Fruit fly (Drosophila melanogaster): ENCODE measurements around the gene Prx6a.

Prx6a gene

DNA sequence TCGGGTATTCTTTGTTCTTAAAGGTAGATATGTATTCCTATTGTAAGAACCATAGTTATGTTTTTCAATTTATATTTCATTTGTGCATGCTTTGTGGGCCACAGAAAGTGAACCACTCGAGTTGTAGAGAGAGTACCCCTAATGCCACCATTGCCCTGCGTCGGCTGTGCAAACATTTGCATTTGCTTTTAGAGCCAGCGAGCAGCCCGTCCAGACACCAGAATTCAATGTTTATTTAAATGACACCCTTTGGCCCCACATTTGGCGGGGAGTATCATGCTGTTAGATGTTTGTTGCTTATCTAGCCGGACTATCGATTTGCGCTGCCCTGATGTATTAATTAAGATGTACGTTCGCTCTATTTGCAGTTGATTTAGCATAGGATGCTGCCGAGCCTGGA, 13.4 kb downstream of the Prx6a start (continued):
- TF ChIP-seq nerfin-1 (tag; optimal IDR thresholded peaks at IDR 0.05) (no peak), rib (GFP tag; IDR thresholded peaks at IDR 0.05) (no peak), gcm (GFP tag; optimal IDR thresholded peaks at IDR 0.05) (peak; percentile 28), pnt (GFP tag; optimal IDR thresholded peaks at IDR 0.05) (no peak), abd-A (tag; optimal IDR thresholded peaks at IDR 0.05) (no peak), lov (optimal IDR thresholded peaks at IDR 0.05) (no peak), lov (GFP tag; IDR thresholded peaks at IDR 0.05) (0 out of 3 replicates have a peak, but pooled peaks have one; percentile 47), ken (GFP tag; IDR thresholded peaks at IDR 0.05) (no peak), Deaf1 (tag; optimal IDR thresholded peaks at IDR 0.05) (no peak), CG9876 (GFP tag; optimal IDR thresholded peaks at IDR 0.05) (no peak), tup (GFP tag; optimal IDR thresholded peaks at IDR 0.05) (peak; percentile 17), Vsx1 (GFP tag; optimal IDR thresholded peaks at IDR 0.05) (no peak), CG17829 (tag; optimal IDR thresholded peaks at IDR 0.05) (no peak), CG2875 (GFP tag; optimal IDR thresholded peaks at IDR 0.05) (peak; percentile 36), CG16779 (GFP tag; IDR thresholded peaks at IDR 0.05) (no peak), CG13775 (GFP tag; optimal IDR thresholded peaks at IDR 0.05) (no peak), stc (GFP tag; IDR thresholded peaks at IDR 0.05) (peak; percentile 26; the same call in 1 of the 2 replicates), fd3F (GFP tag; optimal IDR thresholded peaks at IDR 0.05) (no peak), CG10321 (GFP tag; IDR thresholded peaks at IDR 0.05) (no peak), CG9932 (GFP tag; IDR thresholded peaks at IDR 0.05) (no peak), seq (GFP tag; IDR thresholded peaks at IDR 0.05) (no peak), Mes4 (GFP tag; optimal IDR thresholded peaks at IDR 0.05) (no peak), CG3726 (GFP tag; IDR thresholded peaks at IDR 0.05) (no peak), ase (GFP tag; IDR thresholded peaks at IDR 0.05) (no peak)

DNA sequence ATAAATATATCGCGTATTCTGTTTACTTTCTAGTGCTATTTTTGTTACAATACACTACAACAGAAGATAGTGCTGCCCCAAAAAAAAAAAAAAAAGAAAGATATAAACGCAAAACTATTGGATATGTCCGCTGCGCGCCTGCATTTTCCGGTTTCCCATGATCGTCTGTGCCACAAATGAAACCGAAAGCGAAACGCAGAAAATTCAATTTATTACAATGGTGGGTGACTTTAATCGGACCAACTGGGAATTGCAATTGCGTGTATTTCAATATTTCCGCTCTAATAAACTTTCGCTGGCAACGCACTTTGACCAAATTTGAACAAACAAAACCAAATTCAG, 15.4 kb downstream of the Prx6a start:
- TF ChIP-seq unc-4 (GFP tag; IDR thresholded peaks at IDR 0.05; ENCODE audit: partially characterized antibody) (peak; percentile 12; the same call in 1 of the 2 replicates), CG2199 (GFP tag; IDR thresholded peaks at IDR 0.05) (0 out of 3 replicates have a peak, but pooled peaks have one; percentile 36), CG14710 (tag; optimal IDR thresholded peaks at IDR 0.05) (no peak), CG11398 (GFP tag; optimal IDR thresholded peaks at IDR 0.05) (peak; percentile 5), Blimp-1 (GFP tag; optimal IDR thresholded peaks at IDR 0.05) (peak; percentile 90), sens (GFP tag) (peak; percentile 68), Dll (GFP tag; IDR thresholded peaks at IDR 0.05; ENCODE audit: partially characterized antibody) (0 out of 4 replicates have a peak, but pooled peaks have one; percentile 9), Neu2 (GFP tag; optimal IDR thresholded peaks at IDR 0.05; ENCODE audit: borderline replicate concordance) (no peak), otp (GFP tag; IDR thresholded peaks at IDR 0.05) (peak; percentile 1; the same call in 1 of the 3 replicates)

DNA sequence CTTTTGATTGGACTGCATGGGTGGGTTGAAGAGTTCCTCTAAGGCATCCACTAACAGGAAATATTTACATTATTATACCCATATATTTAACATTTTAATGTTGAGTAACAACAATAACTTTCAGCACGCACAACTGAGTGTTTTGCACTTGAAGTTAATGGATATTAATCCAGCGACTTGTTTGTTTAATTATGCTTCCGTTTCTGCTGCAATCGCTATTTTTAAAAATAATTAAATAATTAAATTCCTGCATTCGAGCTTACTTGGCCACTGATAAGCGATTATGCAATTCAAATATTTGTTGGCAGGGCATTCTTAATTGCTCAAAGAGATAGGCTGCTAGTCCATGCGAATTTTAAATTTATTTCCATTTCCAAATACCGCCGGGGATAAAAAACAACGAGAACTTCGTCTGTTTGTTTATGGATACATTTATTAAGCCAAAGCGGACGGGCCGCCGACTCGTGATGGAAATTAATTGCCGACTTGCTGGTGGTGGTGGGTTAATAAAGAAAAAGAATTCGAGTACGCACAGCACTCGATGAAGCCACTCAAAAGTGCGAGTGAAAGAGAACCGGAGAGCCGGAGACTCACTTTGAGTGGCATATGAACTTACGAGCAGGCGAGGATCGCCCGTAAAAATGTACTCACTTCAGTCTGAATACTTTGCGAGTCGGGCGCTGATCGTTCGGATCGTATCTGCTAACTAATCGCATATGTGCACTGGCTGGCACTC, 16.0 kb downstream of the Prx6a start:
- TF ChIP-seq fd102C (GFP tag; optimal IDR thresholded peaks at IDR 0.05): no peak
- no peak for TF ChIP-seq crc (GFP tag; optimal IDR thresholded peaks at IDR 0.05)
- TF ChIP-seq MBD-R2 (GFP tag; IDR thresholded peaks at IDR 0.05): no peak
- TF ChIP-seq CG18599 (GFP tag; optimal IDR thresholded peaks at IDR 0.05): peak; percentile 71
- peak; percentile 0 for TF ChIP-seq CG15269 (tag; optimal IDR thresholded peaks at IDR 0.05)
- no peak for TF ChIP-seq prd (optimal IDR thresholded peaks at IDR 0.05)
- TF ChIP-seq prd (GFP tag; IDR thresholded peaks at IDR 0.05): 0 out of 3 replicates have a peak, but pooled peaks have one; percentile 3
- TF ChIP-seq CG7271 (tag; optimal IDR thresholded peaks at IDR 0.05): no peak
- peak; percentile 25 for TF ChIP-seq gcm (GFP tag; optimal IDR thresholded peaks at IDR 0.05)
- peak in 1 of 2 experiments; percentile 17 for TF ChIP-seq Hr51 (GFP tag; optimal IDR thresholded peaks at IDR 0.05)
- TF ChIP-seq HLH3B (GFP tag; IDR thresholded peaks at IDR 0.05): 0 out of 2 replicates have a peak, but pooled peaks have one; percentile 6
- TF ChIP-seq unpg (GFP tag; optimal IDR thresholded peaks at IDR 0.05): peak; percentile 10
- no peak for TF ChIP-seq Taf1 (GFP tag; IDR thresholded peaks at IDR 0.05)
- peak; percentile 2 for TF ChIP-seq CG12769 (tag; optimal IDR thresholded peaks at IDR 0.05)
- peak; percentile 73 for TF ChIP-seq nom (GFP tag; optimal IDR thresholded peaks at IDR 0.05)
- TF ChIP-seq Dfd (GFP tag; optimal IDR thresholded peaks at IDR 0.05): no peak
- TF ChIP-seq CG17568 (GFP tag; optimal IDR thresholded peaks at IDR 0.05): peak; percentile 22
